Worm (Caenorhabditis elegans) whole organism, L4 larva: ENCODE results near the gene clec-160.

Experiments
- aly-2 ChIP-seq: sonication (generic microtip); optimal IDR thresholded peaks from 2 replicates; lab custom pipeline; 2018; ENCODE audit warnings: missing biosample characterization, missing genetic modification characterization
- daf-12 ChIP-seq: fragments of 150-350 bp; optimal IDR thresholded peaks from 2 replicates; lab custom pipeline; 2014; ENCODE audit warnings: missing biosample characterization, missing genetic modification reagents, missing genetic modification characterization
- daf-19 ChIP-seq: fragments of 200-800 bp; sonication (Bioruptor generic); conservative IDR thresholded peaks from 2 replicates; pipeline ENCODE4 v1.3.6; 2022; ENCODE audit warnings: missing genetic modification characterization, missing compliant biosample characterization
- lin-15B ChIP-seq: fragments of 150-350 bp; sonication (generic microtip); optimal IDR thresholded peaks from 3 replicates; lab custom pipeline; 2014; ENCODE audit warnings: missing biosample characterization, missing genetic modification characterization
- nhr-11 ChIP-seq: fragments of 150-350 bp; optimal IDR thresholded peaks from 2 replicates; lab custom pipeline; 2014; ENCODE audit warnings: missing biosample characterization, missing genetic modification characterization
- nhr-28 ChIP-seq: fragments of 150-350 bp; optimal IDR thresholded peaks from 2 replicates; lab custom pipeline; 2014; ENCODE audit warnings: missing biosample characterization, missing genetic modification characterization
- nhr-76 ChIP-seq: fragments of 150-350 bp; optimal IDR thresholded peaks from 2 replicates; lab custom pipeline; 2014; ENCODE audit warnings: missing biosample characterization, missing genetic modification characterization
- snpc-4 ChIP-seq: fragments of 150-350 bp; optimal IDR thresholded peaks from 2 replicates; lab custom pipeline; 2014; ENCODE audit warnings: missing biosample characterization, missing genetic modification characterization

DNA sequence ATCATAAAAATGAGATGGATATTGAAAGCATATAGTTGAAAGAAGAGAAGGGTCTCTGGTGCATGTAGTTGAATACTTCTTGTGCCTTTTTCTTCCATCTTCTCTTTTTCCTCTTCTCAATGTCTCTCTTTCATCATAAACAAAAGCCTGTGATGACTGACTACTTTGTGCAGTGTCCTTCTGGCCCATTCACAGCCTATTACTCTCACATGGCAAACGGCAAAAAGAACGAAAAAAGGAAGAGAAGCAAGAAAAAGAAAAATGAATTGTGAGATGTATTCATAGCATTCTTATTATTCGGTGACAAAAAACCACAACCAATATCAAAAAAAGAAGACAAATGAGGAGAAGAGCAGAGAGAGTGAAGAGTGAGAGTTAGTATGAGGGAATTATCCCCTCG is 45.5 kb upstream of the clec-160 start:
- TF ChIP-seq daf-12 (tag; lab: Kevin White, UChicago) (no peak), nhr-76 (tag; lab: Kevin White, UChicago) (no peak), aly-2 (tag; lab: Kevin White, UChicago) (no peak), nhr-28 (no peak), snpc-4 (tag; lab: Kevin White, UChicago) (no peak), nhr-11 (tag; lab: Kevin White, UChicago) (no peak), lin-15B (tag; lab: Kevin White, UChicago) (no peak), daf-19 (no peak)
